Worm (Caenorhabditis elegans) whole organism, L1 larva: ENCODE results near the gene srh-4.

Experiments
- dpl-1 ChIP-seq, 3 experiments: fragments of 150-350 bp in 2 of 3; sonication (generic microtip) in 1 of 3; optimal IDR thresholded peaks; 2 replicates each; lab custom pipeline; 2014 to 2017; ENCODE audit warnings: missing biosample characterization in 3 of 3, missing genetic modification characterization in 3 of 3, missing genetic modification reagents in 3 of 3
- egl-27 ChIP-seq, 2 experiments: fragments of 150-350 bp in 1 of 2; sonication (generic microtip); optimal IDR thresholded peaks; 3 replicates each; lab custom pipeline; 2017 to 2018; ENCODE audit warnings: missing biosample characterization in 2 of 2, missing genetic modification characterization in 2 of 2, missing genetic modification reagents in 2 of 2
- elt-2 ChIP-seq: sonication (generic microtip); optimal IDR thresholded peaks from 2 replicates; lab custom pipeline; 2016; ENCODE audit warnings: missing genetic modification characterization, mild to moderate bottlenecking, inconsistent platforms, missing compliant biosample characterization, missing genetic modification reagents
- jun-1 ChIP-seq: fragments of 150-350 bp; optimal IDR thresholded peaks from 2 replicates; lab custom pipeline; 2014; ENCODE audit warnings: missing biosample characterization, missing genetic modification reagents, missing genetic modification characterization
- lin-13 ChIP-seq: fragments of 150-350 bp; optimal IDR thresholded peaks from 2 replicates; lab custom pipeline; 2014; ENCODE audit warnings: missing biosample characterization, missing genetic modification reagents, missing genetic modification characterization
- lin-15B ChIP-seq: fragments of 150-350 bp; sonication (generic microtip); optimal IDR thresholded peaks from 3 replicates; lab custom pipeline; 2014; ENCODE audit warnings: missing biosample characterization, missing genetic modification characterization
- lir-3 ChIP-seq: sonication (generic microtip); optimal IDR thresholded peaks from 2 replicates; lab custom pipeline; 2016; ENCODE audit warnings: mild to moderate bottlenecking, missing genetic modification characterization, moderate library complexity, missing compliant biosample characterization; ENCODE audit not compliant: poor library complexity
- mdl-1 ChIP-seq, 2 experiments: fragments of 150-350 bp; optimal IDR thresholded peaks; 2 replicates each; lab custom pipeline; 2014 to 2017; ENCODE audit warnings: missing biosample characterization in 2 of 2, missing genetic modification characterization in 2 of 2, inconsistent platforms in 1 of 2
- nhr-237 ChIP-seq: fragments of 150-350 bp; optimal IDR thresholded peaks from 2 replicates; lab custom pipeline; 2014; ENCODE audit warnings: missing biosample characterization, missing genetic modification characterization
- nhr-28 ChIP-seq: fragments of 150-350 bp; optimal IDR thresholded peaks from 2 replicates; lab custom pipeline; 2014; ENCODE audit warnings: missing biosample characterization, missing genetic modification characterization
- zag-1 ChIP-seq: fragments of 150-350 bp; optimal IDR thresholded peaks from 2 replicates; lab custom pipeline; 2014; ENCODE audit warnings: missing biosample characterization, missing genetic modification characterization

DNA sequence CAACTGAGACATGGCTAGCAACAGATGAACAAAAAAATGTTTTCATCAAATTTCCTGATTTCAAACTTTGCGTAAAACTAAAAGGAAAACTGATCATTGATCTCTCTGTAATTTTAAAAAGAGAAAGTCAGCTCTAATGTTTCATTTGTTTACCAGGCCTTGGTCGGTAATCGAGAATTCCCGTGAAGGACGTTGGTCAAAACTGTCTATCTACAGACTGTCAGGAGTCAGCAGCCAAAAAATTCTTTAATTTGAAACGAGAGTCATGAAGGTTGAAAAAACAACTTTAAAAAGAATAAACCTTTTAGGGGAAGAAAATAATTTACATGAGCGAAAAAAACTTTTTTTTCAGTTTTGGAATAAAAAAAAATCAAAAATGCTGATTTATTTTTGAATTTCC, 25.2 kb upstream of the srh-4 start:
- TF ChIP-seq egl-27 (tag; optimal IDR thresholded peaks at IDR 0.05; lab: Kevin White, UChicago) (no peak), lin-13 (GFP tag; lab: Kevin White, UChicago) (no peak), zag-1 (tag; lab: Kevin White, UChicago) (no peak), dpl-1 (GFP tag; optimal IDR thresholded peaks at IDR 0.05; lab: Kevin White, UChicago) (no peak), lin-15B (tag; lab: Kevin White, UChicago) (no peak), elt-2 (tag; lab: Kevin White, UChicago) (no peak), nhr-28 (no peak), nhr-237 (tag; lab: Kevin White, UChicago) (no peak), lir-3 (tag; lab: Kevin White, UChicago) (no peak), jun-1 (no peak), mdl-1 (tag; optimal IDR thresholded peaks at IDR 0.05; lab: Kevin White, UChicago) (no peak)
